Worm (Caenorhabditis elegans) whole organism, mixed stage, embryonic: ENCODE data around the gene srw-32.

ENCODE experiments used
- elt-3 ChIP-seq: fragments of 150-350 bp; optimal IDR thresholded peaks from 2 replicates; lab custom pipeline; 2014; ENCODE audit warnings: missing biosample characterization, missing genetic modification characterization
- nhr-237 ChIP-seq: fragments of 150-350 bp; optimal IDR thresholded peaks from 2 replicates; lab custom pipeline; 2014; ENCODE audit warnings: missing biosample characterization, missing genetic modification characterization
- snpc-4 ChIP-seq: fragments of 150-350 bp; optimal IDR thresholded peaks from 2 replicates; lab custom pipeline; 2014; ENCODE audit warnings: missing biosample characterization, missing genetic modification characterization

DNA sequence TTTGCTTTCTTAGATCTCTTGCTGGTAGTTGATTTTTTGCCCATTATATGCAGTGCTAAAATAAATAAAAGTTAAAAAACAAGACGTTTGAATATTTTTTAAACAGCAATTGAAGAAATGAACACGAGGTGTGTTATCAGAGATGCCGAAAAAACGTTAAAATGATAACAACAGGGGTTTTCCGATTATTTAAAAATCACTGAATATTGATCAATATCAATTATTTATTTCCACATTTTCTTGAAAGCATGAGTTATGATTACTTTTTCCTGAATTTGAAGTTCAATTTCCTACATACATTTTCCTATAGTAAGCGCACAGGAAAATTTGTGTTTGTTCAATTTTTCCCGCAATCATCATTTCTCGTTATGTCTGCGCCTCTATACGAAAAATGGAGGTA is 38.3 kb downstream of the srw-32 start:
- TF ChIP-seq nhr-237 (tag; lab: Kevin White, UChicago) (no peak), snpc-4 (tag; lab: Kevin White, UChicago) (no peak), elt-3 (tag; lab: Kevin White, UChicago) (no peak)
